Fruit fly (Drosophila melanogaster): Measurements from ENCODE around the gene Cph.

DNA sequence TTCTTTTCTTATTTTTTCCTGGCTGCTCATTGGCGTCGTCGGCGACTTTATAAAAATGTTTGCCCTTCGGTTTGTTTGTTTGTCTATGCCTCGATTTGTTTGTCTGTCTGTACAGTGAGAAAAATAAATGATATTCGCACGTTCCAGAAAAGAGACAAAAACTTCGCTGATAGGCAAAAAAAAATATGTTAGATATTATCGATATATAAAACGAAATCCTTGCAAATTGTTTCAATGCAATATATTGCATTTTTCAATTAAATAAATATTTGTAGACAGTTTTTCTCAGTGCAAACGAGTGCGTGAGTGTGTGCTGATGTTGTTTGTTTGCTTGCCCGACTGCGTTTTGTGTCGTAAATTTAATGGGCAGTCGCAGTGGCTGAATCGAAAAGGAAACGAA, 139.5 kb downstream of the Cph start:
- TF ChIP-seq fd96Ca (GFP tag; IDR thresholded peaks at IDR 0.05) (no peak), Pif1B (GFP tag; optimal IDR thresholded peaks at IDR 0.05) (no peak), CG14655 (GFP tag; optimal IDR thresholded peaks at IDR 0.05) (no peak)

Data from whole organism, pupa.